Fruit fly (Drosophila melanogaster): ENCODE results near the gene CG34367.

Gene CG34367

DNA sequence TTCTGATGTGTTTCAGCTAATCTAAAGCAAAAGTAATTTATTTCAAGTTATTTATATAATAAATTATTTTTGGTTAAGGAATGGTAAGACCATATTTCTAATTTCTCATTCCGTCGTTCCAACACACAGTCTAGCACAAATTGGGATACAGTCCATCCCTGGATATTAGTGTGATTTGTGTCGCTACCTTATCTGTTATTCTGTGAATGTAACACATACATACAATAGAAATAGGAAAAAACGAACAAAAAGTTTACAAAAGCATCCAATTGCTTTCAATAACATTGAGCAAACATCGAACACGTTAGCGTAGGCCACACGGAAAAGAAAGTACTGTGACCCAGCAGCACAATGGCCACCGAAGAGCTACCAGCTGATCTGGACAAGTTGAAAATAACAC lies 12.8 kb upstream of the CG34367 start, which contains the start of gene CG5056 (continued):
- TF ChIP-seq CG32767 (GFP tag; IDR thresholded peaks at IDR 0.05) (peak; percentile 75), bigmax (GFP tag; optimal IDR thresholded peaks at IDR 0.05) (peak; percentile 69), NfI (GFP tag; optimal IDR thresholded peaks at IDR 0.05) (peak; percentile 28), CG1603 (tag; optimal IDR thresholded peaks at IDR 0.05) (peak; percentile 100), wek (GFP tag; optimal IDR thresholded peaks at IDR 0.05) (no peak), tll (GFP tag; optimal IDR thresholded peaks at IDR 0.05) (no peak), fd96Cb (tag; optimal IDR thresholded peaks at IDR 0.05) (no peak), CG17186 (GFP tag; optimal IDR thresholded peaks at IDR 0.05) (peak; percentile 48), knrl (GFP tag; IDR thresholded peaks at IDR 0.05; ENCODE audit: partially characterized antibody) (peak; percentile 39; the same call in 1 of the 3 replicates), Scr (GFP tag; IDR thresholded peaks at IDR 0.05; ENCODE audit: partially characterized antibody) (peak; percentile 26; the same call in 1 of the 2 replicates), CG17912 (GFP tag; optimal IDR thresholded peaks at IDR 0.05) (peak; percentile 19), peb (GFP tag; IDR thresholded peaks at IDR 0.05) (no peak), sens (GFP tag) (peak; percentile 49), Stat92E (GFP tag; optimal IDR thresholded peaks at IDR 0.05) (peak in 1 of 3 experiments; percentile 77), Lhr (GFP tag; optimal IDR thresholded peaks at IDR 0.05) (peak; percentile 54), h (optimal IDR thresholded peaks at IDR 0.05) (no peak), lmd (GFP tag; IDR thresholded peaks at IDR 0.05) (peak; percentile 16; the same call in 1 of the 2 replicates), gfzf (GFP tag; optimal IDR thresholded peaks at IDR 0.05) (peak; percentile 61), BtbVII (GFP tag; optimal IDR thresholded peaks at IDR 0.05) (no peak), ems (GFP tag; optimal IDR thresholded peaks at IDR 0.05) (no peak), CG13424 (tag; optimal IDR thresholded peaks at IDR 0.05) (peak; percentile 30), gro (GFP tag; optimal IDR thresholded peaks at IDR 0.05) (peak; percentile 1), pfk (GFP tag; optimal IDR thresholded peaks at IDR 0.05) (peak; percentile 95), Abd-B (GFP tag; optimal IDR thresholded peaks at IDR 0.05) (peak; percentile 36), nmo (GFP tag; optimal IDR thresholded peaks at IDR 0.05) (peak; percentile 64), CG10147 (GFP tag; optimal IDR thresholded peaks at IDR 0.05) (peak; percentile 48), CG14710 (tag; optimal IDR thresholded peaks at IDR 0.05) (peak; percentile 65), Sry-δ (GFP tag; optimal IDR thresholded peaks at IDR 0.05) (peak; percentile 26), pb (GFP tag; optimal IDR thresholded peaks at IDR 0.05) (no peak), B-H1 (GFP tag; IDR thresholded peaks at IDR 0.05) (no peak), zen2 (GFP tag; IDR thresholded peaks at IDR 0.05; ENCODE audit: partially characterized antibody) (no peak), Nf-YC (tag; optimal IDR thresholded peaks at IDR 0.05) (peak; percentile 53), D (optimal IDR thresholded peaks at IDR 0.05) (no peak), D (GFP tag; optimal IDR thresholded peaks at IDR 0.05) (peak; percentile 22), caup (GFP tag; optimal IDR thresholded peaks at IDR 0.05; ENCODE audit: severe bottlenecking) (no peak), CG11723 (GFP tag; optimal IDR thresholded peaks at IDR 0.05) (peak; percentile 87), CG12744 (GFP tag; optimal IDR thresholded peaks at IDR 0.05) (no peak), CG13287 (GFP tag; IDR thresholded peaks at IDR 0.05; ENCODE audit: partially characterized antibody) (0 out of 2 replicates have a peak, but pooled peaks have one; percentile 39), ase (GFP tag; IDR thresholded peaks at IDR 0.05) (no peak), HLH3B (GFP tag; IDR thresholded peaks at IDR 0.05) (no peak), slbo (GFP tag; IDR thresholded peaks at IDR 0.05) (peak; percentile 43; the same call in 1 of the 2 replicates), pzg (GFP tag; optimal IDR thresholded peaks at IDR 0.05) (peak; percentile 88), gce (GFP tag; IDR thresholded peaks at IDR 0.05) (no peak), MESR4 (GFP tag; optimal IDR thresholded peaks at IDR 0.05) (peak; percentile 95), Med (GFP tag) (peak; percentile 78), Dll (GFP tag; IDR thresholded peaks at IDR 0.05; ENCODE audit: partially characterized antibody) (peak; percentile 28; the same call in 1 of the 4 replicates), Dp (GFP tag; optimal IDR thresholded peaks at IDR 0.05) (peak; percentile 36), grau (tag; optimal IDR thresholded peaks at IDR 0.05) (peak; percentile 34), ssp (GFP tag; IDR thresholded peaks at IDR 0.05) (peak; percentile 39; the same call in 1 of the 2 replicates)

All from whole organism, embryonic.